Worm (Caenorhabditis elegans) whole organism, early embryonic: ENCODE data around the gene kqt-2.

Experiments
- ama-1 ChIP-seq: fragments of 150-350 bp; optimal IDR thresholded peaks from 2 replicates; lab custom pipeline; 2014
- hmg-4 ChIP-seq: fragments of 200-800 bp; sonication (Bioruptor generic); optimal IDR thresholded peaks from 2 replicates; lab custom pipeline; 2018; ENCODE audit warnings: mild to moderate bottlenecking, missing genetic modification characterization, missing compliant biosample characterization
- tra-4 ChIP-seq: sonication (generic microtip); optimal IDR thresholded peaks from 2 replicates; lab custom pipeline; 2017; ENCODE audit warnings: missing genetic modification characterization, missing compliant biosample characterization

DNA sequence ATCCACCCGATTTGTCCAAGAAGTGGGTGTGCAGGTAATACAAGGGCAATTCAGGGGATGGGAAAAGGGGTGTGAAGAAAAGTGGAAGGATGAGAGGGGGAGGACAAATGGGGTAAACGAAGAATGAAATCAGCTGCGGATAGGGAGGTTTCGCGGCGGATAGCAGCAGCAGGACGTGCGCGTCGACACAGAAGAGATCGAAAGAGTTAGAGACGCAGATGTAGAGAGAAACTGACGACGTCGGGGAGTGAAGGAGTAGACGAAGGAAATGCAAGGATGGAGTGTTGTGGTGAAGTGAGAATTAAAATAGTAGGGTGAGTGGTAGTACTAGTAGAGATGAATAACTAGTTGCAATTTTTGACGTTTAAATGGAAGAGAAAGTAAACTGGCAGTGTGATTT lies 6.1 kb upstream of the kqt-2 start, which contains the start of gene M60.6:
- TF ChIP-seq tra-4 (tag; lab: Kevin White, UChicago) (no peak), ama-1 (lab: Kevin White, UChicago) (no peak), hmg-4 (no peak)
